Fruit fly (Drosophila melanogaster): Measurements from ENCODE around the gene danr.

The danr gene

dm6 chr3R:25168259-25168972, 30.5 kb downstream of the danr start (continued):
- no peak for TF ChIP-seq CG14965 (GFP tag; optimal IDR thresholded peaks at IDR 0.05; ENCODE audit: borderline replicate concordance)
- TF ChIP-seq CG13775 (GFP tag; optimal IDR thresholded peaks at IDR 0.05), result peak; percentile 43
- TF ChIP-seq CG17328 (GFP tag; IDR thresholded peaks at IDR 0.05), result no peak
- no peak for TF ChIP-seq pita (GFP tag; optimal IDR thresholded peaks at IDR 0.05)
- TF ChIP-seq CG1529 (GFP tag; optimal IDR thresholded peaks at IDR 0.05), result peak; percentile 5
- peak; percentile 19 for TF ChIP-seq D (optimal IDR thresholded peaks at IDR 0.05)
- peak; percentile 3 for TF ChIP-seq D (GFP tag; optimal IDR thresholded peaks at IDR 0.05)
- peak; percentile 52 for TF ChIP-seq CG3281 (GFP tag; optimal IDR thresholded peaks at IDR 0.05)
- TF ChIP-seq trh (GFP tag; optimal IDR thresholded peaks at IDR 0.05), result no peak
- peak; percentile 21 for TF ChIP-seq slp2 (GFP tag; optimal IDR thresholded peaks at IDR 0.05)
- no peak for TF ChIP-seq Lpt (GFP tag; optimal IDR thresholded peaks at IDR 0.05)
- TF ChIP-seq corto (GFP tag; optimal IDR thresholded peaks at IDR 0.05), result no peak
- peak; percentile 8 for TF ChIP-seq maf-S (GFP tag; optimal IDR thresholded peaks at IDR 0.05)
- peak; percentile 23 for TF ChIP-seq sug (tag; optimal IDR thresholded peaks at IDR 0.05)

- TF ChIP-seq cad (GFP tag; optimal IDR thresholded peaks at IDR 0.05) (peak; percentile 94), fd102C (GFP tag; optimal IDR thresholded peaks at IDR 0.05) (peak; percentile 2), tll (GFP tag; optimal IDR thresholded peaks at IDR 0.05) (peak in 1 of 2 experiments; percentile 70), zen (tag; optimal IDR thresholded peaks at IDR 0.05) (peak; percentile 66), ken (GFP tag; IDR thresholded peaks at IDR 0.05) (no peak)
These were observed 34.5 kb downstream of the danr start for dm6 chr3R:25172353-25172752.

dm6 chr3R:25172976-25173375, 35.1 kb downstream of the danr start:
- TF ChIP-seq CG14710 (tag; optimal IDR thresholded peaks at IDR 0.05) (no peak), Nf-YA (GFP tag; IDR thresholded peaks at IDR 0.05) (no peak), CG9437 (GFP tag; optimal IDR thresholded peaks at IDR 0.05) (no peak), CG32532 (GFP tag; IDR thresholded peaks at IDR 0.05) (no peak), zfh1 (GFP tag; IDR thresholded peaks at IDR 0.05) (no peak), CG1233 (GFP tag; optimal IDR thresholded peaks at IDR 0.05) (no peak), phol (tag; optimal IDR thresholded peaks at IDR 0.05) (no peak), sens-2 (GFP tag; IDR thresholded peaks at IDR 0.05) (no peak), twi (tag; optimal IDR thresholded peaks at IDR 0.05) (peak; percentile 10), CG15479 (GFP tag; optimal IDR thresholded peaks at IDR 0.05) (peak; percentile 23), CG16813 (GFP tag; IDR thresholded peaks at IDR 0.05; ENCODE audit: partially characterized antibody) (no peak), Ets97D (GFP tag; optimal IDR thresholded peaks at IDR 0.05) (no peak), tio (GFP tag; optimal IDR thresholded peaks at IDR 0.05) (no peak), Mes4 (GFP tag; optimal IDR thresholded peaks at IDR 0.05) (no peak), Lhr (GFP tag; optimal IDR thresholded peaks at IDR 0.05) (no peak), Hr39 (optimal IDR thresholded peaks at IDR 0.05) (no peak), Lpt (GFP tag; optimal IDR thresholded peaks at IDR 0.05) (no peak), zen (tag; optimal IDR thresholded peaks at IDR 0.05) (peak; percentile 89), D (optimal IDR thresholded peaks at IDR 0.05) (peak; percentile 92), D (GFP tag; optimal IDR thresholded peaks at IDR 0.05) (no peak), cad (GFP tag; optimal IDR thresholded peaks at IDR 0.05) (peak; percentile 18), nerfin-1 (tag; optimal IDR thresholded peaks at IDR 0.05) (no peak)

- TF ChIP-seq CG10366 (GFP tag; IDR thresholded peaks at IDR 0.05) (no peak), GATAe (GFP tag; conservative IDR thresholded peaks at IDR 0.05) (no peak), tll (GFP tag; optimal IDR thresholded peaks at IDR 0.05) (no peak), Mes4 (GFP tag; optimal IDR thresholded peaks at IDR 0.05) (no peak), danr (GFP tag; IDR thresholded peaks at IDR 0.05) (peak; percentile 8; the same call in 1 of the 2 replicates), CG2129 (GFP tag; IDR thresholded peaks at IDR 0.05; ENCODE audit: partially characterized antibody) (no peak), exex (tag; optimal IDR thresholded peaks at IDR 0.05) (no peak), Oaz (GFP tag; IDR thresholded peaks at IDR 0.05) (no peak), cato (GFP tag; optimal IDR thresholded peaks at IDR 0.05; ENCODE audit: borderline replicate concordance) (no peak), CG12104 (GFP tag; optimal IDR thresholded peaks at IDR 0.05) (no peak), PHDP (tag; optimal IDR thresholded peaks at IDR 0.05) (no peak), CG3995 (GFP tag; optimal IDR thresholded peaks at IDR 0.05) (no peak), CG12299 (tag; optimal IDR thresholded peaks at IDR 0.05) (no peak)
These were observed 36.4 kb downstream of the danr start for dm6 chr3R:25174244-25174643.
